Worm (Caenorhabditis elegans) whole organism, late embryonic: ENCODE measurements around the gene F53C3.6.

Source experiments
- K02D7.2 ChIP-seq: sonication (generic microtip); optimal IDR thresholded peaks from 2 replicates; lab custom pipeline; 2017; ENCODE audit warnings: mild to moderate bottlenecking, missing genetic modification characterization, missing compliant biosample characterization
- T23F11.4 ChIP-seq: fragments of 200-800 bp; sonication (Bioruptor generic); optimal IDR thresholded peaks from 2 replicates; lab custom pipeline; 2018; ENCODE audit warnings: mild to moderate bottlenecking, missing genetic modification characterization, missing compliant biosample characterization
- Y22D7AL.16 ChIP-seq: sonication (generic microtip); optimal IDR thresholded peaks from 2 replicates; lab custom pipeline; 2016; ENCODE audit warnings: missing genetic modification characterization, missing compliant biosample characterization
- ahr-1 ChIP-seq: sonication (generic microtip); optimal IDR thresholded peaks from 2 replicates; lab custom pipeline; 2016; ENCODE audit warnings: missing genetic modification characterization, missing compliant biosample characterization
- ama-1 ChIP-seq: fragments of 150-350 bp; optimal IDR thresholded peaks from 2 replicates; lab custom pipeline; 2014
- ceh-14 ChIP-seq: sonication (generic microtip); optimal IDR thresholded peaks from 2 replicates; lab custom pipeline; 2016; ENCODE audit warnings: missing genotype, missing genetic modification characterization, missing compliant biosample characterization
- ceh-18 ChIP-seq: sonication (generic microtip); optimal IDR thresholded peaks from 2 replicates; lab custom pipeline; 2016; ENCODE audit warnings: missing genetic modification characterization, missing compliant biosample characterization
- ceh-19 ChIP-seq: fragments of 200-800 bp; sonication (Bioruptor generic); optimal IDR thresholded peaks from 2 replicates; lab custom pipeline; 2018; ENCODE audit warnings: mild to moderate bottlenecking, missing genetic modification characterization, missing compliant biosample characterization
- ceh-22 ChIP-seq: sonication (generic microtip); optimal IDR thresholded peaks from 2 replicates; lab custom pipeline; 2017; ENCODE audit warnings: missing biosample characterization, missing genetic modification characterization
- ceh-31 ChIP-seq: sonication (generic microtip); optimal IDR thresholded peaks from 2 replicates; lab custom pipeline; 2016; ENCODE audit warnings: missing genetic modification characterization, missing compliant biosample characterization
- ceh-48 ChIP-seq: sonication (generic microtip); optimal IDR thresholded peaks from 2 replicates; lab custom pipeline; 2016; ENCODE audit warnings: missing genetic modification characterization, inconsistent platforms, missing compliant biosample characterization
- ceh-9 ChIP-seq: sonication (generic microtip); optimal IDR thresholded peaks from 2 replicates; lab custom pipeline; 2016; ENCODE audit warnings: mild to moderate bottlenecking, missing genetic modification characterization, inconsistent platforms, missing compliant biosample characterization
- dmd-4 ChIP-seq: sonication (generic microtip); optimal IDR thresholded peaks from 2 replicates; lab custom pipeline; 2016; ENCODE audit warnings: borderline replicate concordance, missing genetic modification characterization, missing compliant biosample characterization
- elt-2 ChIP-seq: sonication (generic microtip); optimal IDR thresholded peaks from 2 replicates; lab custom pipeline; 2016; ENCODE audit warnings: missing genetic modification reagents, missing genetic modification characterization, missing compliant biosample characterization
- ets-4 ChIP-seq: sonication (generic microtip); optimal IDR thresholded peaks from 2 replicates; lab custom pipeline; 2016; ENCODE audit warnings: missing genetic modification characterization, missing compliant biosample characterization
- eyg-1 ChIP-seq: sonication (generic microtip); optimal IDR thresholded peaks from 2 replicates; lab custom pipeline; 2016; ENCODE audit warnings: missing genotype, missing genetic modification characterization, missing compliant biosample characterization
- hlh-15 ChIP-seq: sonication (generic microtip); optimal IDR thresholded peaks from 2 replicates; lab custom pipeline; 2016; ENCODE audit warnings: missing genetic modification characterization, missing compliant biosample characterization
- lin-11 ChIP-seq: fragments of 200-800 bp; sonication (Bioruptor generic); optimal IDR thresholded peaks from 2 replicates; lab custom pipeline; 2018; ENCODE audit warnings: mild to moderate bottlenecking, missing genetic modification characterization, missing compliant biosample characterization
- madf-2 ChIP-seq: sonication (generic microtip); optimal IDR thresholded peaks from 2 replicates; lab custom pipeline; 2017; ENCODE audit warnings: missing genetic modification characterization, missing compliant biosample characterization
- mec-3 ChIP-seq: sonication (generic microtip); optimal IDR thresholded peaks from 2 replicates; lab custom pipeline; 2016; ENCODE audit warnings: borderline replicate concordance, missing genetic modification characterization, missing compliant biosample characterization
- nfya-1 ChIP-seq: sonication (generic microtip); optimal IDR thresholded peaks from 2 replicates; lab custom pipeline; 2017; ENCODE audit warnings: missing genetic modification characterization, mild to moderate bottlenecking, missing compliant biosample characterization, antibody characterized with exemption, moderate library complexity
- nhr-11 ChIP-seq: fragments of 150-350 bp; optimal IDR thresholded peaks from 2 replicates; lab custom pipeline; 2014; ENCODE audit warnings: missing biosample characterization, missing genetic modification characterization
- npax-4 ChIP-seq: sonication (generic microtip); optimal IDR thresholded peaks from 2 replicates; lab custom pipeline; 2016; ENCODE audit warnings: missing genetic modification characterization, missing compliant biosample characterization
- odd-2 ChIP-seq: sonication (generic microtip); optimal IDR thresholded peaks from 2 replicates; lab custom pipeline; 2017; ENCODE audit warnings: antibody characterized with exemption, mild to moderate bottlenecking, missing genetic modification characterization, missing compliant biosample characterization
- pag-3 ChIP-seq: sonication (generic microtip); optimal IDR thresholded peaks from 2 replicates; lab custom pipeline; 2016; ENCODE audit warnings: missing compliant biosample characterization, missing genetic modification characterization, borderline replicate concordance
- pqm-1 ChIP-seq: sonication (generic microtip); optimal IDR thresholded peaks from 2 replicates; lab custom pipeline; 2016; ENCODE audit warnings: missing genetic modification characterization, missing compliant biosample characterization
- sox-2 ChIP-seq: fragments of 200-800 bp; sonication (Bioruptor generic); IDR thresholded peaks from 2 replicates; pipeline ENCODE4 v1.3.6; 2022; ENCODE audit warnings: missing genetic modification reagents, missing genetic modification characterization, missing compliant biosample characterization
- unc-3 ChIP-seq, 2 experiments: fragments of 200-800 bp in 1 of 2; sonication (Bioruptor generic) in 1 of 2; sonication (generic microtip) in 1 of 2; conservative IDR thresholded peaks in 1 of 2; optimal IDR thresholded peaks in 1 of 2; 2 replicates each; pipeline versions ENCODE4 v1.3.6 to Lab custom; 2016 to 2022; ENCODE audit warnings: missing compliant biosample characterization in 2 of 2, missing genetic modification characterization in 2 of 2, missing genetic modification reagents in 1 of 2
- unc-42 ChIP-seq: sonication (generic microtip); optimal IDR thresholded peaks from 2 replicates; lab custom pipeline; 2016; ENCODE audit warnings: missing genotype, missing genetic modification characterization, missing compliant biosample characterization
- unc-86 ChIP-seq: sonication (generic microtip); optimal IDR thresholded peaks from 2 replicates; lab custom pipeline; 2016; ENCODE audit warnings: missing genetic modification characterization, missing compliant biosample characterization

The F53C3.6 gene

DNA sequence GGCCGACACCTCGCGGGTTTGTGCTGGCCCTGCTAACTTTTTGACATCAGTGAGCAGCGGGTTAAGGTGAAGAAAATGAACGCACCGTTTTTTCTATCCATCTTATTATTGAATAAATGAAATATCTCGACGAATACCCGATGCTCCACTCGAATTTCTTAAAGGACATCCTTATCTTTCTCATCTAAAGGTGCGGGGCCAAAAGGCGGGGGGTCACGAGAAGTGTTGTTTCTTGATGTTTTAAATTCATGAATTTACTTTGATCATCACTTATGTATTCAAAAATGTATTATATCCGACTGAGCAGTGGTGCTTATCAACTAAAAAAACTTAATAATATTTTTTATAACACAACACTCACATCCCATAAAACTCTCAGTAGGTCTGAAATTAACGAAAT is 33.3 kb upstream of the F53C3.6 start, which contains the start of gene nhr-261:
Gene nhr-261 (minus strand): TSS at position 101 of the 400 bp plus-strand sequence.
- no peak for TF ChIP-seq unc-3 (GFP tag; conservative IDR thresholded peaks at IDR 0.05; lab: Robert Waterston, UW)
- TF ChIP-seq unc-3 (tag; optimal IDR thresholded peaks at IDR 0.05; lab: Kevin White, UChicago) = no peak
- TF ChIP-seq ceh-31 = no peak
- no peak for TF ChIP-seq pqm-1 (tag; lab: Kevin White, UChicago)
- no peak for TF ChIP-seq eyg-1 (tag; lab: Kevin White, UChicago)
- no peak for TF ChIP-seq ceh-14 (tag; lab: Kevin White, UChicago)
- no peak for TF ChIP-seq ets-4 (tag; lab: Kevin White, UChicago)
- no peak for TF ChIP-seq npax-4 (tag; lab: Kevin White, UChicago)
- TF ChIP-seq hlh-15 (tag; lab: Kevin White, UChicago) = no peak
- no peak for TF ChIP-seq ama-1 (lab: Kevin White, UChicago)
- no peak for TF ChIP-seq Y22D7AL.16

DNA sequence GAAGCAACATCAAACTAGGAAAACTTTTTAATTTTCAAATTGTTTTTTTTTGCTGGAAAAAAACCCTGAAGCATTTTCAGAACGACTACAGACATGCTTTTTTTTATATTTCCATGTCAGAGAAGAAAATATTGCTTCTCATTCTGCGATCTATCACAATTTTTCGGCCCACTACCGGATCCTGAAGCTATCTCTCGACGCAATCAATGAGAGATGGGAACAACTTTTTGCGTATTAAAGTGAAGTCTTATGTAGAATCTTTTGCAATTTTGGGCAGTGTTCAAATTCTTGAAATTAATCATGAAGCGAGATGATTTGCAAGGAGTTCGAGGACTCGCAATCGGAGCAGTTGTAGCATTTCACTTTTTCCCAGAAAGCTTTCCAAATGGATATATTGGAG is 28.3 kb upstream of the F53C3.6 start, which contains the start of gene oac-10:
Gene oac-10 (plus strand): TSS at position 301 of the 400 bp plus-strand sequence.
- no peak for TF ChIP-seq odd-2 (tag; lab: Kevin White, UChicago)
- TF ChIP-seq ceh-9 = no peak
- TF ChIP-seq mec-3 (tag; lab: Kevin White, UChicago) = no peak
- TF ChIP-seq unc-42 (tag; lab: Kevin White, UChicago) = no peak
- no peak for TF ChIP-seq elt-2 (tag; lab: Kevin White, UChicago)
- no peak for TF ChIP-seq ceh-19 (GFP tag; lab: Kevin White, UChicago)
- TF ChIP-seq nhr-11 (tag; lab: Kevin White, UChicago) = no peak
- TF ChIP-seq K02D7.2 (tag; lab: Kevin White, UChicago) = no peak
- no peak for TF ChIP-seq ceh-48 (tag; lab: Kevin White, UChicago)
- no peak for TF ChIP-seq ahr-1 (tag; lab: Kevin White, UChicago)
- no peak for TF ChIP-seq unc-86 (tag; lab: Kevin White, UChicago)
- no peak for TF ChIP-seq T23F11.4 (GFP tag; lab: Kevin White, UChicago)
- TF ChIP-seq ceh-18 (tag; lab: Kevin White, UChicago) = no peak
- no peak for TF ChIP-seq dmd-4 (tag; lab: Kevin White, UChicago)

DNA sequence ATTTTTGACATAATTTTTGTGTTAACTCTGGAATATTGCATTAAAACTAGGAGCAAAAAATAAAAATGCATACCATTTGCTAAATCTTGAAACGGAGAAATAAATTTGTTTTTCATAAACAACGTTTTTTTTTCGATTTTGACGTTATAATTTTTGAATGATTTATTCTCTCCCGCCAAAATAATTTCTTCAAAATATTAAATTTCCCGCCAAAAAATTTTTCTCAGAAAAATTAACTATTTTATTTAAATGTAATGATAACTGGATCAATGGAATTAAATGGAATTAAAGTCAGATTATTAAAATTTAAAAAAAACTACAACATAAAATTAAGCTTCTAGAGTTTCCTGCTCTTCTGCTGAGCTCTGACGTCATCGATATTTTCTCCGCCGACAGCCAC is 20.8 kb upstream of the F53C3.6 start, which contains the start of gene nep-3:
Gene nep-3 (minus strand): TSS at position 101 of the 400 bp plus-strand sequence.
- TF ChIP-seq elt-2 (tag; lab: Kevin White, UChicago) = no peak
- TF ChIP-seq ets-4 (tag; lab: Kevin White, UChicago) = no peak
- TF ChIP-seq sox-2 (GFP tag; lab: Robert Waterston, UW) = no peak
- no peak for TF ChIP-seq nhr-11 (tag; lab: Kevin White, UChicago)
- TF ChIP-seq madf-2 (tag; lab: Kevin White, UChicago) = no peak
- no peak for TF ChIP-seq ceh-9
- TF ChIP-seq ceh-22 (tag; lab: Kevin White, UChicago) = no peak
- TF ChIP-seq npax-4 (tag; lab: Kevin White, UChicago) = no peak
- TF ChIP-seq lin-11 (tag; lab: Kevin White, UChicago) = no peak

DNA sequence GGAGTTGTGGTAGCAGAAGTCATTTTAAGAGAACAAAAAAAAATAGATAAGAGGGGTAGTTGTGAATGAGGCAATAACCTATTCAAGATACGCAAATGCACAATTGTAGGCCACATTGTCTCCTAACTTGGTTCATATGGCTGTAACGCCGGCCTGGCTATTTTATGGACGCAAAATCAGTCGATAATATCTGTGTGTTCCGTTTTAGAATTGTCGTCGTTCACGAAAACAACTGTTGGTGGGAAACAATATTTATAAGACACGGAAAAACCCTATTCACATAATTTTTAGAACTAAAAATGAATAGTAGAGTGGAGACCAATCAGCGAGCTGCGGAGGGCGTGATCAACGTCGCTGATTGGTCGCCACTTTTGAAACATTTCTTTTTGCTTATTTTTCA is 20.1 kb upstream of the F53C3.6 start, which contains the start of gene sdz-7:
Gene sdz-7 (minus strand): TSS at position 101 of the 400 bp plus-strand sequence.
- TF ChIP-seq nfya-1 (tag; lab: Kevin White, UChicago) (peak; percentile 43), T23F11.4 (GFP tag; lab: Kevin White, UChicago) (no peak)
- TF ChIP-seq, all 69 proteins: peak for 1

DNA sequence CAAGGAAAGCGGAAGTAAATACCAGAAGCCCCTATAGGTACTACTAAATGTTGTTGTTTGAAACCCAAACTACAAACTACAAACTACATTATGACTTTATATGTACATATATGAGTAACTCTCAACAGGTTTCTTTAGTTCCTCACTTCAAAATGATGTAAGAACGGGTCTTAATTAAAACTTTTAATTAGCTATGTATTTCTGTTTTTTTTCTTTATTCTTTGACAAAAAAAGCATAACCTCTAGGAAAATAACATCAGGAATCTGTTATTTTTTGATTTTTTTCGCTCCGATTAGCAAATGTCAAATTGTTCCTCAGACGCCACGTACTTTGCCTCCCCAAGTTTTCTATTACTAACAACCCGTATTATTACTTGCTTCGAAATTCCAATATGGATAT is 19.6 kb upstream of the F53C3.6 start, which contains the start of gene srh-250:
Gene srh-250 (plus strand): TSS at position 301 of the 400 bp plus-strand sequence.
- TF ChIP-seq pag-3 (tag; lab: Kevin White, UChicago) (no peak), ceh-31 (no peak)

DNA sequence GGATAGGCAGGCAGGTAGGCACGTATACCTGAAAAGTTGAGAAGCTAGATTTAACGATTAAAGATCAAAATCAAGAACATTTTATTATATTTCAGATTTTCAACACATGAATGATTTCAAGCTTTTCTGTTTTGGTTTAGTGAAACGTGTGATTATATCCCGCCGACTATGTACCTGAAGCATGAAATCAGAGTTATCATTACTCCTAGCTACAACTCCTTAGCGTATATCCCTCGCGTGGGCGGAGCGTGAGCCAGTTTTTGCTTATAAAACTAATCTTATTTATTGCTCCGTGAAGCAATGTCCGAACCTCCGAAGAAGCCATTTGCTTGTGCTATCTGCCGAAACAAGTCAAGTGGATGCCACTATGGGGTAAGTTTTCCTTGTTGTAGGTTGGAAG is 18.0 kb upstream of the F53C3.6 start, which contains the start of gene nhr-166:
Gene nhr-166 (plus strand): TSS at position 301 of the 400 bp plus-strand sequence.
- no peak for TF ChIP-seq ceh-48 (tag; lab: Kevin White, UChicago)
- TF ChIP-seq ama-1 (lab: Kevin White, UChicago) = no peak
